Worm (Caenorhabditis elegans): ENCODE measurements around the gene gvd-1.

DNA sequence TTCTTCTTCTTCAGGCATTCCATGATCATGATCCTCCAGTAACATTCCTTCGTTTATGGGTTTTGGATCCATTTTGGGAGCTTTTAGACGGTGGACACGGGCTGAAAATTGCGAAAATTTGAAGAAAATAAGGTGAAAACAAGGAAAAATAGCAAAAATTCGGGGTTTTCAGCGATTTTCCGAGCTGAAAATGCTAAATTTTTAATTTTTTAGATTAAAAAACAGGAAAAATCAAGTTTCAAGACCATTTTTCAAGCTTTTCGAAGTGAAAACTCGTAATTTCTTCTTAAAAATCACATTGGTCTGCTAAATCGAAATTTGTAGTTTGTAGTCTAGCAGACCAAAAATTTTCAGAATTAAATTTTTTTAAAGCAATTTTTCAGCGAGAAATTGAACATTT, 9.6 kb upstream of the gvd-1 start, which contains the start of gene nfyb-1:
- TF ChIP-seq cebp-2 (GFP tag; IDR thresholded peaks at IDR 0.05) = no peak
- TF ChIP-seq ekl-4 (GFP tag; IDR thresholded peaks at IDR 0.05) = no peak
- no peak for TF ChIP-seq F55B11.4 (tag; optimal IDR thresholded peaks at IDR 0.05; ENCODE audit: borderline replicate concordance, insufficient read depth)
- TF ChIP-seq unc-62 (GFP tag; optimal IDR thresholded peaks at IDR 0.05) = no peak
- no peak for TF ChIP-seq ceh-40 (GFP tag; IDR thresholded peaks at IDR 0.05)
- no peak for TF ChIP-seq snpc-4 (GFP tag; optimal IDR thresholded peaks at IDR 0.05)
- no peak for TF ChIP-seq snpc-4 (tag; optimal IDR thresholded peaks at IDR 0.05)
- TF ChIP-seq dpl-1 (GFP tag; optimal IDR thresholded peaks at IDR 0.05) = no peak
- TF ChIP-seq snpc-1.3 (tag; optimal IDR thresholded peaks at IDR 0.05; ENCODE audit: insufficient read depth) = no peak

All from whole organism, young adult.